Fruit fly (Drosophila melanogaster) whole organism, embryonic: ENCODE results near the gene CG15027.

ENCODE experiments used
- Ada2b ChIP-seq: fragments of 200-800 bp; sonication (Bioruptor generic); IDR thresholded peaks from 2 replicates; pipeline ENCODE4 v1.3.6; 2022; ENCODE audit warnings: missing biosample characterization, missing genetic modification characterization
- Antp ChIP-seq: fragments of 200-800 bp; sonication (Bioruptor generic); optimal IDR thresholded peaks from 3 replicates; lab custom pipeline; 2016; ENCODE audit warnings: missing biosample characterization, missing genetic modification characterization
- Bdp1 ChIP-seq: fragments of 200-800 bp; sonication (Bioruptor generic); optimal IDR thresholded peaks from 3 replicates; lab custom pipeline; 2016; ENCODE audit warnings: missing biosample characterization, missing genetic modification characterization
- BtbVII ChIP-seq: fragments of 200-800 bp; sonication (Bioruptor generic); optimal IDR thresholded peaks from 3 replicates; lab custom pipeline; 2017; ENCODE audit warnings: missing biosample characterization, mild to moderate bottlenecking, missing genetic modification characterization
- CG10321 ChIP-seq: fragments of 200-800 bp; sonication (Bioruptor generic); IDR thresholded peaks from 2 replicates; pipeline ENCODE4 v1.3.6; 2022; ENCODE audit warnings: missing biosample characterization, missing genetic modification characterization
- CG12744 ChIP-seq: fragments of 200-800 bp; sonication (Bioruptor generic); optimal IDR thresholded peaks from 2 replicates; lab custom pipeline; 2016; ENCODE audit warnings: missing biosample characterization, missing genetic modification characterization
- CG13123 ChIP-seq: fragments of 200-800 bp; sonication (Bioruptor generic); optimal IDR thresholded peaks from 2 replicates; lab custom pipeline; 2016; ENCODE audit warnings: missing biosample characterization, missing genetic modification characterization
- CG13894 ChIP-seq: fragments of 200-800 bp; sonication (Bioruptor generic); optimal IDR thresholded peaks from 3 replicates; lab custom pipeline; 2018; ENCODE audit warnings: missing biosample characterization, mild to moderate bottlenecking, missing genetic modification characterization, moderate library complexity
- CG16813 ChIP-seq: fragments of 200-800 bp; sonication (Bioruptor generic); IDR thresholded peaks from 3 replicates; pipeline ENCODE4 v1.3.6; 2022; ENCODE audit warnings: missing biosample characterization, missing genetic modification characterization; ENCODE audit not compliant: partially characterized antibody
- CG18011 ChIP-seq: fragments of 200-800 bp; sonication (Bioruptor generic); optimal IDR thresholded peaks from 2 replicates; lab custom pipeline; 2017; ENCODE audit warnings: missing biosample characterization, missing genetic modification characterization, mild to moderate bottlenecking, moderate library complexity, missing genotype
- CG18476 ChIP-seq: fragments of 200-800 bp; sonication (Bioruptor generic); optimal IDR thresholded peaks from 2 replicates; lab custom pipeline; 2016; ENCODE audit warnings: missing biosample characterization, mild to moderate bottlenecking, missing genetic modification characterization
- CG4617 ChIP-seq: fragments of 200-800 bp; sonication (Bioruptor generic); optimal IDR thresholded peaks from 3 replicates; lab custom pipeline; 2016; ENCODE audit warnings: missing biosample characterization, missing genetic modification characterization, borderline replicate concordance
- CG6175 ChIP-seq: fragments of 200-800 bp; sonication (Bioruptor generic); IDR thresholded peaks from 3 replicates; pipeline ENCODE4 v1.3.6; 2022; ENCODE audit warnings: missing biosample characterization, missing genetic modification characterization
- CG6791 ChIP-seq: fragments of 200-800 bp; sonication (Bioruptor generic); IDR thresholded peaks from 3 replicates; pipeline ENCODE4 v1.3.6; 2022; ENCODE audit warnings: missing biosample characterization, missing genetic modification characterization; ENCODE audit not compliant: partially characterized antibody
- CG9817 ChIP-seq: fragments of 200-800 bp; sonication (Bioruptor generic); optimal IDR thresholded peaks from 2 replicates; lab custom pipeline; 2018; ENCODE audit warnings: missing biosample characterization, mild to moderate bottlenecking, missing genetic modification characterization, moderate library complexity
- Dbx ChIP-seq: fragments of 200-800 bp; sonication (Bioruptor generic); IDR thresholded peaks from 3 replicates; pipeline ENCODE4 v1.3.6; 2022; ENCODE audit warnings: missing biosample characterization, missing genetic modification characterization
- HHEX ChIP-seq: fragments of 200-800 bp; sonication (Bioruptor generic); optimal IDR thresholded peaks from 3 replicates; lab custom pipeline; 2017; ENCODE audit warnings: missing biosample characterization, mild to moderate bottlenecking, missing genetic modification characterization, missing genetic modification reagents
- Hsf ChIP-seq: fragments of 200-800 bp; sonication (Bioruptor generic); optimal IDR thresholded peaks from 3 replicates; lab custom pipeline; 2016; ENCODE audit warnings: missing biosample characterization, missing genetic modification characterization
- MTF-1 ChIP-seq: fragments of 200-800 bp; sonication (Bioruptor generic); optimal IDR thresholded peaks from 2 replicates; lab custom pipeline; 2018; ENCODE audit warnings: missing biosample characterization, mild to moderate bottlenecking, missing genetic modification characterization, borderline replicate concordance
- Meics ChIP-seq: fragments of 200-800 bp; sonication (Bioruptor generic); optimal IDR thresholded peaks from 2 replicates; lab custom pipeline; 2017; ENCODE audit warnings: missing biosample characterization, mild to moderate bottlenecking, missing genetic modification characterization
- NC2α ChIP-seq: fragments of 200-800 bp; sonication (Bioruptor generic); optimal IDR thresholded peaks from 2 replicates; lab custom pipeline; 2016; ENCODE audit warnings: missing biosample characterization, missing genetic modification characterization
- NFAT ChIP-seq: fragments of 200-800 bp; sonication (Bioruptor generic); IDR thresholded peaks from 2 replicates; pipeline ENCODE4 v1.3.6; 2022; ENCODE audit warnings: missing biosample characterization, missing genetic modification characterization
- Pdp1 ChIP-seq, 2 experiments: fragments of 200-800 bp; sonication (Bioruptor generic); optimal IDR thresholded peaks; 3 replicates each; lab custom pipeline; 2016; ENCODE audit warnings: missing biosample characterization in 2 of 2, missing genetic modification characterization in 2 of 2, mild to moderate bottlenecking in 1 of 2, moderate library complexity in 1 of 2
- Ptx1 ChIP-seq: fragments of 200-800 bp; sonication (Bioruptor generic); IDR thresholded peaks from 2 replicates; pipeline ENCODE4 v1.3.6; 2022; ENCODE audit warnings: missing biosample characterization, missing genetic modification characterization
- Rfx ChIP-seq: fragments of 200-800 bp; sonication (Bioruptor generic); IDR thresholded peaks from 2 replicates; pipeline ENCODE4 v1.3.6; 2022; ENCODE audit warnings: missing biosample characterization, missing genetic modification characterization
- Sin3A ChIP-seq: fragments of >200 bp; optimal IDR thresholded peaks from 2 replicates; lab custom pipeline; 2018
- Xrp1 ChIP-seq: fragments of 200-800 bp; sonication (Bioruptor generic); IDR thresholded peaks from 2 replicates; pipeline ENCODE4 v1.3.6; 2022; ENCODE audit warnings: missing biosample characterization, missing genetic modification characterization
- bcd ChIP-seq: fragments of 200-800 bp; sonication (Bioruptor generic); optimal IDR thresholded peaks from 2 replicates; lab custom pipeline; 2017; ENCODE audit warnings: missing biosample characterization, mild to moderate bottlenecking, missing genetic modification characterization
- corto ChIP-seq: fragments of 200-800 bp; sonication (Bioruptor generic); optimal IDR thresholded peaks from 2 replicates; lab custom pipeline; 2016; ENCODE audit warnings: missing biosample characterization, mild to moderate bottlenecking, missing genetic modification characterization, moderate library complexity
- danr ChIP-seq: fragments of 200-800 bp; sonication (Bioruptor generic); IDR thresholded peaks from 2 replicates; pipeline ENCODE4 v1.3.6; 2022; ENCODE audit warnings: missing biosample characterization, missing genetic modification characterization
- dmrt99B ChIP-seq: fragments of 200-800 bp; sonication (Bioruptor generic); optimal IDR thresholded peaks from 2 replicates; lab custom pipeline; 2018; ENCODE audit warnings: missing biosample characterization, mild to moderate bottlenecking, missing genetic modification characterization, moderate library complexity
- dysf ChIP-seq: fragments of 200-800 bp; sonication (Bioruptor generic); IDR thresholded peaks from 3 replicates; pipeline ENCODE4 v1.3.6; 2022; ENCODE audit warnings: missing biosample characterization, missing genetic modification characterization
- fd64A ChIP-seq: fragments of 200-800 bp; sonication (Bioruptor generic); optimal IDR thresholded peaks from 3 replicates; lab custom pipeline; 2018; ENCODE audit warnings: missing biosample characterization, mild to moderate bottlenecking, missing genetic modification characterization
- ham ChIP-seq: fragments of 200-800 bp; sonication (Bioruptor generic); IDR thresholded peaks from 2 replicates; pipeline ENCODE4 v1.3.6; 2022; ENCODE audit warnings: missing biosample characterization, missing genetic modification characterization
- hth ChIP-seq: fragments of >200 bp; optimal IDR thresholded peaks from 2 replicates; lab custom pipeline; 2017; ENCODE audit warnings: inconsistent platforms
- insv ChIP-seq, 2 experiments: fragments of 200-800 bp; sonication (Bioruptor generic); optimal IDR thresholded peaks; 3 replicates each; lab custom pipeline; 2016 to 2018; ENCODE audit warnings: missing biosample characterization in 2 of 2, missing genetic modification characterization in 2 of 2
- mam ChIP-seq: fragments of 200-800 bp; sonication (Bioruptor generic); optimal IDR thresholded peaks from 3 replicates; lab custom pipeline; 2016; ENCODE audit warnings: missing biosample characterization, missing genetic modification characterization
- mld ChIP-seq: fragments of 200-800 bp; sonication (Bioruptor generic); IDR thresholded peaks from 3 replicates; pipeline ENCODE4 v1.3.6; 2022; ENCODE audit warnings: missing biosample characterization, missing genetic modification characterization; ENCODE audit not compliant: partially characterized antibody
- nom ChIP-seq: fragments of 200-800 bp; sonication (Bioruptor generic); optimal IDR thresholded peaks from 2 replicates; lab custom pipeline; 2017; ENCODE audit warnings: missing biosample characterization, missing genetic modification characterization, mild to moderate bottlenecking, moderate library complexity, missing genetic modification reagents
- pros ChIP-seq: fragments of 200-800 bp; sonication (Bioruptor generic); optimal IDR thresholded peaks from 3 replicates; lab custom pipeline; 2019; ENCODE audit warnings: missing biosample characterization, mild to moderate bottlenecking, missing genetic modification characterization, moderate library complexity
- pzg ChIP-seq: fragments of 200-800 bp; sonication (Bioruptor generic); optimal IDR thresholded peaks from 3 replicates; lab custom pipeline; 2018; ENCODE audit warnings: missing biosample characterization, mild to moderate bottlenecking, missing genetic modification characterization, moderate library complexity
- rib ChIP-seq: fragments of 200-800 bp; sonication (Bioruptor generic); IDR thresholded peaks from 2 replicates; pipeline ENCODE4 v1.3.6; 2022; ENCODE audit warnings: missing biosample characterization, missing genetic modification characterization
- ro ChIP-seq: fragments of 200-800 bp; sonication (Bioruptor generic); IDR thresholded peaks from 2 replicates; pipeline ENCODE4 v1.3.6; 2022; ENCODE audit warnings: missing biosample characterization, missing genetic modification characterization
- row ChIP-seq: fragments of 200-800 bp; sonication (Bioruptor generic); IDR thresholded peaks from 3 replicates; pipeline ENCODE4 v1.3.6; 2022; ENCODE audit warnings: missing biosample characterization, missing genetic modification characterization
- seq ChIP-seq: fragments of 200-800 bp; sonication (Bioruptor generic); IDR thresholded peaks from 2 replicates; pipeline ENCODE4 v1.3.6; 2022; ENCODE audit warnings: missing biosample characterization, missing genetic modification characterization
- shn ChIP-seq: fragments of 200-800 bp; sonication (Bioruptor generic); optimal IDR thresholded peaks from 3 replicates; lab custom pipeline; 2016; ENCODE audit warnings: missing biosample characterization, missing genetic modification characterization
- sna ChIP-seq: fragments of 200-800 bp; sonication (Bioruptor generic); IDR thresholded peaks from 2 replicates; pipeline ENCODE4 v1.3.6; 2022; ENCODE audit warnings: missing biosample characterization, missing genetic modification characterization; ENCODE audit not compliant: partially characterized antibody
- trh ChIP-seq: fragments of 200-800 bp; sonication (Bioruptor generic); optimal IDR thresholded peaks from 2 replicates; lab custom pipeline; 2016; ENCODE audit warnings: missing biosample characterization, missing genetic modification characterization
- ttk ChIP-seq: fragments of 200-800 bp; sonication (Bioruptor generic); IDR thresholded peaks from 2 replicates; pipeline ENCODE4 v2.1.2; 2022; ENCODE audit warnings: missing biosample characterization, missing genetic modification characterization
- unpg ChIP-seq: fragments of 200-800 bp; sonication (Bioruptor generic); optimal IDR thresholded peaks from 3 replicates; lab custom pipeline; 2018; ENCODE audit warnings: missing biosample characterization, mild to moderate bottlenecking, missing genetic modification characterization, moderate library complexity

Gene CG15027

dm6 chrX:15043013-15043699 is 42.5 kb downstream of the CG15027 start (continued):
- peak; percentile 86 for TF ChIP-seq dmrt99B (tag; lab: Kevin White, UChicago)
- peak; percentile 67 for TF ChIP-seq trh (GFP tag; lab: Kevin White, UChicago)
- no peak for TF ChIP-seq CG6791 (GFP tag; lab: Robert Waterston, UW)
- no peak for TF ChIP-seq ham (GFP tag; lab: Robert Waterston, UW)
- peak; percentile 79 for TF ChIP-seq bcd (GFP tag; lab: Kevin White, UChicago)
- peak; percentile 56 for TF ChIP-seq Antp
- peak; percentile 44; the same call in 1 of the 2 replicates for TF ChIP-seq CG10321 (GFP tag; lab: Robert Waterston, UW)
- TF ChIP-seq CG9817 (tag; lab: Kevin White, UChicago), result peak; percentile 43
- no peak for TF ChIP-seq CG4617
- peak; percentile 81 for TF ChIP-seq CG18476 (GFP tag; lab: Kevin White, UChicago)
- peak; percentile 45 for TF ChIP-seq CG13894 (tag; lab: Kevin White, UChicago)
- peak; percentile 90 for TF ChIP-seq HHEX (GFP tag; lab: Kevin White, UChicago)
- peak; percentile 40; the same call in 1 of the 3 replicates for TF ChIP-seq Dbx (GFP tag; lab: Robert Waterston, UW)
- TF ChIP-seq Sin3A (lab: Kevin White, UChicago), result no peak
- TF ChIP-seq pzg (GFP tag; lab: Kevin White, UChicago), result no peak
- TF ChIP-seq CG18011, result peak; percentile 28
- TF ChIP-seq NC2α (GFP tag; lab: Kevin White, UChicago), result peak; percentile 84
- TF ChIP-seq Meics (GFP tag; lab: Kevin White, UChicago), result peak; percentile 85
- TF ChIP-seq BtbVII (GFP tag; lab: Kevin White, UChicago), result peak; percentile 88
- TF ChIP-seq unpg (GFP tag; lab: Kevin White, UChicago), result peak; percentile 75
- peak; percentile 40 for TF ChIP-seq Hsf (GFP tag; lab: Kevin White, UChicago)
- TF ChIP-seq Pdp1 (GFP tag; optimal IDR thresholded peaks at IDR 0.05; lab: Kevin White, UChicago), result peak; percentile 45 to 77
- peak; percentile 62 for TF ChIP-seq shn (GFP tag; lab: Kevin White, UChicago)
- TF ChIP-seq Ada2b, result peak; percentile 8
- peak; percentile 56 for TF ChIP-seq mam (GFP tag; lab: Kevin White, UChicago)
- no peak for TF ChIP-seq mld (GFP tag; lab: Robert Waterston, UW)
- TF ChIP-seq pros, result no peak
- peak; percentile 50; the same call in 1 of the 2 replicates for TF ChIP-seq danr (GFP tag; lab: Robert Waterston, UW)
- TF ChIP-seq CG13123 (GFP tag; lab: Kevin White, UChicago), result peak; percentile 86
- peak; percentile 86 for TF ChIP-seq Xrp1 (GFP tag; lab: Robert Waterston, UW)
- TF ChIP-seq ttk (GFP tag; lab: Robert Waterston, UW), result peak; percentile 12; the same call in 1 of the 2 replicates
- TF ChIP-seq CG6175 (GFP tag; lab: Robert Waterston, UW), result no peak
- TF ChIP-seq sna, result no peak
- TF ChIP-seq CG16813 (GFP tag; lab: Robert Waterston, UW), result no peak
- TF ChIP-seq CG12744 (GFP tag; lab: Kevin White, UChicago), result peak; percentile 75
- TF ChIP-seq MTF-1, result peak; percentile 94
- no peak for TF ChIP-seq row
- TF ChIP-seq rib (GFP tag; lab: Robert Waterston, UW), result peak; percentile 65
- no peak for TF ChIP-seq ro (GFP tag; lab: Robert Waterston, UW)
- peak; percentile 97 for TF ChIP-seq fd64A (GFP tag; lab: Kevin White, UChicago)
- TF ChIP-seq insv (GFP tag; optimal IDR thresholded peaks at IDR 0.05; lab: Kevin White, UChicago), result peak in 1 of 2 experiments; percentile 64
- TF ChIP-seq Ptx1 (GFP tag; lab: Robert Waterston, UW), result no peak
- peak; percentile 82 for TF ChIP-seq Bdp1 (GFP tag; lab: Kevin White, UChicago)
- peak; percentile 50 for TF ChIP-seq corto (GFP tag; lab: Kevin White, UChicago)
- TF ChIP-seq nom (GFP tag; lab: Kevin White, UChicago), result no peak
- peak; percentile 87 for TF ChIP-seq seq (GFP tag; lab: Robert Waterston, UW)
- TF ChIP-seq hth (lab: Kevin White, UChicago), result no peak
- TF ChIP-seq Rfx (GFP tag; lab: Robert Waterston, UW), result peak; percentile 54; the same call in 1 of the 2 replicates
- peak; percentile 47; the same call in 2 of the 3 replicates for TF ChIP-seq dysf
- TF ChIP-seq NFAT (GFP tag; lab: Robert Waterston, UW), result peak; percentile 54; the same call in 1 of the 2 replicates
